Fruit fly (Drosophila melanogaster) S2 (cell line): ENCODE data around the gene Pex16.

ENCODE experiments used
- CG8478 ChIP-seq: fragments of >200 bp; optimal IDR thresholded peaks from 2 replicates; lab custom pipeline; 2018
- CTCF ChIP-seq, 2 experiments: fragments of >200 bp; optimal IDR thresholded peaks; 2 replicates each; lab custom pipeline; 2018

dm6 chr3L:20815666-20816375 is 37.8 kb upstream of the Pex16 start, which contains the start of the genes CG3618 and Pka-R1:
- no peak for TF ChIP-seq CTCF (optimal IDR thresholded peaks at IDR 0.05; lab: Kevin White, UChicago)
- TF ChIP-seq CG8478 = no peak
